Worm (Caenorhabditis elegans) whole organism, mixed stage, embryonic: ENCODE results near the gene Y38E10A.17.
A peak's percentile ranks its signal among the peaks of the same experiment; 100 is the strongest.

Experiments used
- M03D4.4 ChIP-seq: sonication (generic microtip); optimal IDR thresholded peaks from 2 replicates; lab custom pipeline; 2017; ENCODE audit warnings: mild to moderate bottlenecking, missing genetic modification characterization, missing compliant biosample characterization
- bed-3 ChIP-seq: fragments of 200-800 bp; sonication (Bioruptor generic); optimal IDR thresholded peaks from 3 replicates; lab custom pipeline; 2018; ENCODE audit warnings: mild to moderate bottlenecking, missing genetic modification characterization, moderate library complexity, missing compliant biosample characterization
- blmp-1 ChIP-seq: fragments of 150-350 bp; optimal IDR thresholded peaks from 2 replicates; lab custom pipeline; 2014; ENCODE audit warnings: missing biosample characterization, missing genetic modification characterization
- ceh-39 ChIP-seq: fragments of 150-350 bp; optimal IDR thresholded peaks from 2 replicates; lab custom pipeline; 2014; ENCODE audit warnings: missing biosample characterization, missing genetic modification characterization
- ceh-43 ChIP-seq: fragments of 200-800 bp; sonication (Bioruptor generic); optimal IDR thresholded peaks from 2 replicates; lab custom pipeline; 2018; ENCODE audit warnings: mild to moderate bottlenecking, missing genetic modification characterization, moderate library complexity, missing compliant biosample characterization
- ceh-83 ChIP-seq: fragments of 200-800 bp; sonication (Bioruptor generic); optimal IDR thresholded peaks from 2 replicates; lab custom pipeline; 2018; ENCODE audit warnings: mild to moderate bottlenecking, missing genetic modification characterization, missing compliant biosample characterization
- ces-1 ChIP-seq: fragments of 150-350 bp; optimal IDR thresholded peaks from 2 replicates; lab custom pipeline; 2014; ENCODE audit warnings: missing biosample characterization, missing genetic modification reagents, missing genetic modification characterization
- cnd-1 ChIP-seq: fragments of 200-800 bp; sonication (Bioruptor generic); optimal IDR thresholded peaks from 2 replicates; lab custom pipeline; 2018; ENCODE audit warnings: mild to moderate bottlenecking, missing genetic modification characterization, missing compliant biosample characterization
- drap-1 ChIP-seq: fragments of 200-800 bp; sonication (Bioruptor generic); optimal IDR thresholded peaks from 3 replicates; lab custom pipeline; 2018; ENCODE audit warnings: mild to moderate bottlenecking, missing genetic modification characterization, missing compliant biosample characterization
- elt-1 ChIP-seq: sonication (generic microtip); optimal IDR thresholded peaks from 2 replicates; lab custom pipeline; 2017; ENCODE audit warnings: missing genetic modification characterization, mild to moderate bottlenecking, missing compliant biosample characterization, antibody characterized with exemption, moderate library complexity, borderline replicate concordance; ENCODE audit not compliant: insufficient read depth
- elt-3 ChIP-seq: fragments of 150-350 bp; optimal IDR thresholded peaks from 2 replicates; lab custom pipeline; 2014; ENCODE audit warnings: missing biosample characterization, missing genetic modification characterization
- flh-1 ChIP-seq: fragments of 200-800 bp; sonication (Bioruptor generic); optimal IDR thresholded peaks from 2 replicates; lab custom pipeline; 2018; ENCODE audit warnings: mild to moderate bottlenecking, missing genetic modification characterization, moderate library complexity, missing compliant biosample characterization
- ham-2 ChIP-seq: fragments of 200-800 bp; sonication (Bioruptor generic); optimal IDR thresholded peaks from 2 replicates; lab custom pipeline; 2018; ENCODE audit warnings: mild to moderate bottlenecking, missing genetic modification characterization, missing compliant biosample characterization
- hlh-1 ChIP-seq: fragments of 150-350 bp; optimal IDR thresholded peaks from 2 replicates; lab custom pipeline; 2014; ENCODE audit warnings: missing biosample characterization, missing genetic modification reagents, missing genetic modification characterization
- lin-13 ChIP-seq: fragments of 150-350 bp; optimal IDR thresholded peaks from 2 replicates; lab custom pipeline; 2014; ENCODE audit warnings: missing biosample characterization, missing genetic modification characterization
- lin-32 ChIP-seq: fragments of 200-800 bp; sonication (Bioruptor generic); optimal IDR thresholded peaks from 2 replicates; lab custom pipeline; 2018; ENCODE audit warnings: mild to moderate bottlenecking, missing genetic modification characterization, missing compliant biosample characterization
- lsy-2 ChIP-seq: fragments of 150-350 bp; optimal IDR thresholded peaks from 2 replicates; lab custom pipeline; 2014; ENCODE audit warnings: missing biosample characterization, missing genetic modification characterization
- mab-5 ChIP-seq: fragments of 150-350 bp; optimal IDR thresholded peaks from 2 replicates; lab custom pipeline; 2014; ENCODE audit warnings: missing biosample characterization, missing genetic modification characterization
- mep-1 ChIP-seq: fragments of 150-350 bp; optimal IDR thresholded peaks from 2 replicates; lab custom pipeline; 2017; ENCODE audit warnings: missing biosample characterization, missing genetic modification reagents, missing genetic modification characterization, inconsistent platforms
- mls-2 ChIP-seq: sonication (generic microtip); optimal IDR thresholded peaks from 2 replicates; lab custom pipeline; 2016; ENCODE audit warnings: mild to moderate bottlenecking, missing genetic modification characterization, moderate library complexity, missing compliant biosample characterization
- nhr-12 ChIP-seq: fragments of 150-350 bp; optimal IDR thresholded peaks from 2 replicates; lab custom pipeline; 2014; ENCODE audit warnings: missing biosample characterization, missing genetic modification characterization
- nhr-2 ChIP-seq: fragments of 150-350 bp; optimal IDR thresholded peaks from 2 replicates; lab custom pipeline; 2014; ENCODE audit warnings: missing biosample characterization, missing genetic modification characterization
- nhr-237 ChIP-seq: fragments of 150-350 bp; optimal IDR thresholded peaks from 2 replicates; lab custom pipeline; 2014; ENCODE audit warnings: missing biosample characterization, missing genetic modification characterization
- nhr-28 ChIP-seq: fragments of 150-350 bp; optimal IDR thresholded peaks from 2 replicates; lab custom pipeline; 2014; ENCODE audit warnings: missing biosample characterization, missing genetic modification characterization
- pha-4 ChIP-seq: fragments of 150-350 bp; optimal IDR thresholded peaks from 2 replicates; lab custom pipeline; 2018; ENCODE audit warnings: missing biosample characterization, missing genetic modification reagents, missing genetic modification characterization
- sem-2 ChIP-seq: fragments of 200-800 bp; sonication (Bioruptor generic); optimal IDR thresholded peaks from 2 replicates; lab custom pipeline; 2018; ENCODE audit warnings: mild to moderate bottlenecking, missing genetic modification characterization, missing compliant biosample characterization
- snpc-4 ChIP-seq: fragments of 150-350 bp; optimal IDR thresholded peaks from 2 replicates; lab custom pipeline; 2014; ENCODE audit warnings: missing biosample characterization, missing genetic modification characterization
- sptf-1 ChIP-seq: sonication (generic microtip); optimal IDR thresholded peaks from 2 replicates; lab custom pipeline; 2017; ENCODE audit warnings: mild to moderate bottlenecking, missing genetic modification characterization, moderate library complexity, missing compliant biosample characterization
- tbx-8 ChIP-seq: fragments of 200-800 bp; sonication (Bioruptor generic); optimal IDR thresholded peaks from 2 replicates; lab custom pipeline; 2018; ENCODE audit warnings: mild to moderate bottlenecking, missing genetic modification characterization, moderate library complexity, missing compliant biosample characterization
- unc-120 ChIP-seq: sonication (generic microtip); optimal IDR thresholded peaks from 2 replicates; lab custom pipeline; 2017; ENCODE audit warnings: missing genetic modification characterization, missing compliant biosample characterization; ENCODE audit not compliant: poor library complexity, severe bottlenecking
- unc-39 ChIP-seq: fragments of 150-350 bp; optimal IDR thresholded peaks from 2 replicates; lab custom pipeline; 2014; ENCODE audit warnings: missing biosample characterization, missing genetic modification characterization
- unc-62 ChIP-seq: fragments of 150-350 bp; optimal IDR thresholded peaks from 2 replicates; lab custom pipeline; 2014; ENCODE audit warnings: missing biosample characterization, missing genetic modification reagents, missing genetic modification characterization
- zip-8 ChIP-seq: fragments of 150-350 bp; optimal IDR thresholded peaks from 2 replicates; lab custom pipeline; 2014; ENCODE audit warnings: missing biosample characterization, missing genetic modification characterization
- ztf-11 ChIP-seq: fragments of 150-350 bp; optimal IDR thresholded peaks from 2 replicates; lab custom pipeline; 2014; ENCODE audit warnings: missing biosample characterization, missing genetic modification characterization

Y38E10A.17 gene

DNA sequence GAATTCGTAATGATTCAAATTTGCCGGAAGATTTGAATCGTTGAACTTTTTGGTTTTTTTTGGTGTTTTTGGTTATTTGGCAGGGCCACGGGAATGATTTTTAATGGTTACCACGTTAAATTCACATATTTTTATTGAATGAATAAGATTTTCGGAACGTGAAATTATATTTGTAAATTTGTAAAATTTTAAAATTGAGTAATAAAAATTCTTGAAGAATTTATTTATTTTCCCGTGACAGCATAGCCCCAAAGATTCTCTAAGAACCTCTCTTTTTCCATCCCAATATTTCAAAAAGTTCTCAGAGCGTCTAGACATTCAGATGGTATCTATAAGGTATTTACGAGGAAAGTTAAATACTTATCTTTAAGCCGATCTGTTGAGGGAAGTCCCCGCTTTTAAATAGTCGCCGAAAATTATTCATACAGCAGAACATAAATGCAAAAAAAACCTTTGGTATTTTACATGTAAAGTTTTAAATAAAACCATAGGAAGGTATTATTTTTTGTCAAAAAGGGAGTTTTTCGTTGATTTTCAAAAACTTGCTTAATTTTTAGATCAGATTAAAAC is at the start of gene Y38E10A.17:
Gene Y38E10A.17 (minus strand): TSS at position 51 of the 570 bp plus-strand sequence.
- no peak for TF ChIP-seq lin-32 (GFP tag; lab: Kevin White, UChicago)
- no peak for TF ChIP-seq elt-1
- no peak for TF ChIP-seq sem-2
- TF ChIP-seq bed-3 (GFP tag; lab: Kevin White, UChicago): no peak
- TF ChIP-seq mab-5 (tag; lab: Kevin White, UChicago): no peak
- TF ChIP-seq ztf-11 (tag; lab: Kevin White, UChicago): no peak
- no peak for TF ChIP-seq cnd-1
- TF ChIP-seq unc-62 (GFP tag; lab: Kevin White, UChicago): no peak
- TF ChIP-seq sptf-1 (tag; lab: Kevin White, UChicago): no peak
- TF ChIP-seq flh-1 (GFP tag; lab: Kevin White, UChicago): no peak
- no peak for TF ChIP-seq mls-2 (tag; lab: Kevin White, UChicago)
- no peak for TF ChIP-seq drap-1 (GFP tag; lab: Kevin White, UChicago)
- TF ChIP-seq, all 35 proteins: peak for 0

DNA sequence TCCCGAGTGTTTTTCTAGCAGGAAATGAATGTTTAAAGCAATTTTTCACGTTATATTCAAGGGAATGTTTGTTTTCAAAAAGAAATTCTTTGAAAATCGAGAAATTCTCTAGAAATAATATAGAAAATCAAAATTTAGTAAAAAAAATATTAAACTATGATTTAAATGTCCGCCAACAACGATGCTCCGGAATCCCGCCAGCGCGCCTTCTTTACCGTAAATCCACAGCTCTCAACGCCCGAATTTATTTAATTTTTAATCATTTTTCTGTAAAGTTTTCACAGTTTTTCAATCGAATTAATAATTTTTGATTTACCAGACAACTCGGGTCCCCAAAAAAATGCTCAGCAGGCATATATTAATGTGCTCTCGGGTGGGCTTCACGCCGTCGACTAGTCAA is 45.0 kb upstream of the Y38E10A.17 start, which contains the start of the genes Y38E10A.33 and cox-10:
Gene Y38E10A.33 (minus strand): TSS at position 12 of the 400 bp plus-strand sequence.
Gene cox-10 (plus strand): TSS at position 320 of the 400 bp plus-strand sequence.
- TF ChIP-seq snpc-4 (tag; lab: Kevin White, UChicago): no peak
- TF ChIP-seq ceh-43 (GFP tag; lab: Kevin White, UChicago): no peak
- TF ChIP-seq elt-1: no peak
- peak; percentile 48 for TF ChIP-seq lin-13
- peak; percentile 45 for TF ChIP-seq lsy-2
- no peak for TF ChIP-seq bed-3 (GFP tag; lab: Kevin White, UChicago)
- TF ChIP-seq ztf-11 (tag; lab: Kevin White, UChicago): no peak
- peak; percentile 6 for TF ChIP-seq pha-4 (tag; lab: Kevin White, UChicago)
- peak; percentile 67 for TF ChIP-seq ces-1 (GFP tag; lab: Kevin White, UChicago)
- no peak for TF ChIP-seq hlh-1 (tag; lab: Kevin White, UChicago)
- TF ChIP-seq unc-62 (GFP tag; lab: Kevin White, UChicago): no peak

DNA sequence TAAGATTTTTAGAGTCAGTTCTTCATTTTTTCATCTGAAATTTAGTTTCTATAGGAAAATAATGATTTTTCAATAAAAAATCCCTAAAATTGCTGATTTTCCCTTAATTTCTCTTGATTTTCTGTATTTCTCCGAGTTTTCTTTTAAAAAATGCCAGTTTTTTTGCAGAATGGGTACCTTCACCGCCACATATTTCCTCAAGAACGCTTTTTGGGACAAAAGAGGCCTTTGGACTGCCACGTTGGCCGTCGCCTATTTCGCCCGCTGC is 44.2 kb upstream of the Y38E10A.17 start, which contains the start of gene Y38E10A.24:
Gene Y38E10A.24 (plus strand): TSS at position 169 of the 268 bp plus-strand sequence.
- no peak for TF ChIP-seq mep-1 (tag; lab: Kevin White, UChicago)
- TF ChIP-seq flh-1 (GFP tag; lab: Kevin White, UChicago): no peak
- no peak for TF ChIP-seq ceh-39
- TF ChIP-seq nhr-2 (tag; lab: Kevin White, UChicago): no peak
- no peak for TF ChIP-seq ces-1 (GFP tag; lab: Kevin White, UChicago)
- no peak for TF ChIP-seq tbx-8
- TF ChIP-seq elt-1: no peak
- no peak for TF ChIP-seq mls-2 (tag; lab: Kevin White, UChicago)
- no peak for TF ChIP-seq hlh-1 (tag; lab: Kevin White, UChicago)
- no peak for TF ChIP-seq unc-62 (GFP tag; lab: Kevin White, UChicago)
- TF ChIP-seq nhr-12: no peak
- no peak for TF ChIP-seq bed-3 (GFP tag; lab: Kevin White, UChicago)
- no peak for TF ChIP-seq elt-3 (tag; lab: Kevin White, UChicago)
- TF ChIP-seq M03D4.4 (tag; lab: Kevin White, UChicago): no peak
- TF ChIP-seq nhr-237: no peak
- TF ChIP-seq pha-4 (tag; lab: Kevin White, UChicago): no peak
- TF ChIP-seq ceh-43 (GFP tag; lab: Kevin White, UChicago): no peak
- TF ChIP-seq ztf-11 (tag; lab: Kevin White, UChicago): no peak
- no peak for TF ChIP-seq drap-1 (GFP tag; lab: Kevin White, UChicago)
- no peak for TF ChIP-seq lin-32 (GFP tag; lab: Kevin White, UChicago)

DNA sequence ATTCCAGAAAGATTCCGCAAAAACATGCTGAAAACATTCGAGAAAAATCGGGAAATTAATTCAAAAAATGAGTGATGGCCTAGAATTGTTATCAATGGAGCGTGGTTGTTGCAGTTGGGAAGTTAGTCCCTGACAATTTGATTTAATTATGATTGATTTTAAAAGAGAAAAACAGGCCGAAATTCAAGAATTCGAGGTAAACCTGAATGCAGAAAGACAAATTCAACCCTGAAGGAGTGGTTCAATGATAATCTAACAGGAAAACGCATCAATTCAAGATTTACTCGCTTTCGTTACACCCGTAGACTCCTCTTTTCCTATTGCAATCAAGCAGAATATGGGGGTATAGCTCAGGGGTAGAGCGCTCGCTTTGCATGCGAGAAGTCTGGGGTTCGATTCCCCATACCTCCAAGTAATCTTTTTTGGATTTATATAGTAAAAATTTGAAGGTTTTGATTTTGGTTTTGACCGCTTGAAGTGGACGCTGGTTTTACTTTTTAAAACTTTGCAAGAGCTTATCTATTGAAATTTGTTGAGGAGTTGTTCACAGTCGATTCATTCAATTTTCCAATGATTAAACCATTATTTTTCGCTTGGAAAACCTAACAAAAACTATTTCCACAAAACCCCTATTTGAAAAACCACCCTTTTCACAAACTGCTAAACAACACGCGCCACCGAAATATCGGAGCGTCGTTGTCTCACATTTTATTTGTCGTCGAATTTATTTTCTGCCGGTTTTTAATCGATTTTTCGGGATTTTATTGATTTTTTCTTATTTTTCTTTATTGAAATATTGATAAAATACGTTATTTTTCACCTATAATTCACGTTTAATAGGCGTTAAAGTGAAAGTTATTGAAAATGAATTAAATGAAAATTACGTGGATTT is 43.6 kb upstream of the Y38E10A.17 start:
- TF ChIP-seq unc-39: no peak
- peak; percentile 70 for TF ChIP-seq mep-1 (tag; lab: Kevin White, UChicago)
- no peak for TF ChIP-seq snpc-4 (tag; lab: Kevin White, UChicago)
- TF ChIP-seq mls-2 (tag; lab: Kevin White, UChicago): peak; percentile 60
- peak; percentile 36 for TF ChIP-seq lsy-2
- peak; percentile 27 for TF ChIP-seq ham-2 (GFP tag; lab: Kevin White, UChicago)
- TF ChIP-seq lin-32 (GFP tag; lab: Kevin White, UChicago): no peak
- peak; percentile 18 for TF ChIP-seq ceh-39
- TF ChIP-seq sem-2: peak; percentile 37
- no peak for TF ChIP-seq elt-1
- no peak for TF ChIP-seq ceh-43 (GFP tag; lab: Kevin White, UChicago)
- TF ChIP-seq ces-1 (GFP tag; lab: Kevin White, UChicago): peak; percentile 96
- peak; percentile 51 for TF ChIP-seq cnd-1
- TF ChIP-seq nhr-28 (tag; lab: Kevin White, UChicago): no peak
- no peak for TF ChIP-seq unc-120 (tag; lab: Kevin White, UChicago)
- no peak for TF ChIP-seq ztf-11 (tag; lab: Kevin White, UChicago)
- peak; percentile 8 for TF ChIP-seq unc-62 (GFP tag; lab: Kevin White, UChicago)
- peak; percentile 15 for TF ChIP-seq bed-3 (GFP tag; lab: Kevin White, UChicago)
- TF ChIP-seq zip-8 (tag; lab: Kevin White, UChicago): no peak
- peak; percentile 13 for TF ChIP-seq tbx-8
- no peak for TF ChIP-seq hlh-1 (tag; lab: Kevin White, UChicago)
- TF ChIP-seq drap-1 (GFP tag; lab: Kevin White, UChicago): peak; percentile 47
- TF ChIP-seq nhr-12: no peak
- peak; percentile 72 for TF ChIP-seq ceh-83 (GFP tag; lab: Kevin White, UChicago)
- peak; percentile 63 for TF ChIP-seq M03D4.4 (tag; lab: Kevin White, UChicago)
- TF ChIP-seq blmp-1 (tag; lab: Kevin White, UChicago): peak; percentile 21
- peak; percentile 55 for TF ChIP-seq nhr-237
- peak; percentile 47 for TF ChIP-seq pha-4 (tag; lab: Kevin White, UChicago)
- TF ChIP-seq flh-1 (GFP tag; lab: Kevin White, UChicago): no peak
- peak; percentile 48 for TF ChIP-seq sptf-1 (tag; lab: Kevin White, UChicago)
- TF ChIP-seq elt-3 (tag; lab: Kevin White, UChicago): no peak
- no peak for TF ChIP-seq mab-5 (tag; lab: Kevin White, UChicago)
- peak; percentile 33 for TF ChIP-seq lin-13
